Worm (Caenorhabditis elegans) whole organism, L2 larva: Measurements from ENCODE around the gene F23A7.3.

ENCODE experiments used
- C34F6.9 ChIP-seq: fragments of 150-350 bp; optimal IDR thresholded peaks from 2 replicates; lab custom pipeline; 2014; ENCODE audit warnings: missing biosample characterization, missing genetic modification characterization
- ZK546.5 ChIP-seq: sonication (generic microtip); optimal IDR thresholded peaks from 2 replicates; lab custom pipeline; 2017; ENCODE audit warnings: missing biosample characterization, missing genetic modification characterization
- ama-1 ChIP-seq: fragments of 150-350 bp; optimal IDR thresholded peaks from 2 replicates; lab custom pipeline; 2018; ENCODE audit warnings: inconsistent platforms
- ceh-82 ChIP-seq: fragments of 150-350 bp; optimal IDR thresholded peaks from 2 replicates; lab custom pipeline; 2014; ENCODE audit warnings: missing biosample characterization, missing genetic modification characterization
- gmeb-1 ChIP-seq: fragments of 150-350 bp; optimal IDR thresholded peaks from 2 replicates; lab custom pipeline; 2014; ENCODE audit warnings: missing biosample characterization, missing genetic modification characterization
- nhr-11 ChIP-seq: fragments of 150-350 bp; optimal IDR thresholded peaks from 2 replicates; lab custom pipeline; 2014; ENCODE audit warnings: missing biosample characterization, missing genetic modification characterization
- nhr-23 ChIP-seq: fragments of 150-350 bp; optimal IDR thresholded peaks from 2 replicates; lab custom pipeline; 2014; ENCODE audit warnings: missing biosample characterization, missing genetic modification reagents, missing genetic modification characterization
- unc-39 ChIP-seq: fragments of 150-350 bp; optimal IDR thresholded peaks from 2 replicates; lab custom pipeline; 2014; ENCODE audit warnings: missing biosample characterization, missing genetic modification characterization
- ztf-11 ChIP-seq: sonication (generic microtip); optimal IDR thresholded peaks from 2 replicates; lab custom pipeline; 2017; ENCODE audit warnings: missing biosample characterization, missing genetic modification characterization

- TF ChIP-seq nhr-23 (tag; lab: Kevin White, UChicago), result no peak
- no peak for TF ChIP-seq ztf-11 (tag; lab: Kevin White, UChicago)
- no peak for TF ChIP-seq nhr-11 (tag; lab: Kevin White, UChicago)
- no peak for TF ChIP-seq gmeb-1 (tag; lab: Kevin White, UChicago)
- TF ChIP-seq ama-1 (lab: Kevin White, UChicago), result no peak
- no peak for TF ChIP-seq C34F6.9 (tag; lab: Kevin White, UChicago)
- no peak for TF ChIP-seq unc-39
- TF ChIP-seq ceh-82 (tag; lab: Kevin White, UChicago), result no peak
- TF ChIP-seq ZK546.5, result no peak
Observed at ce11 chrX:16243129-16243528, 23.3 kb downstream of the F23A7.3 start.
